Worm (Caenorhabditis elegans): ENCODE measurements around the gene msp-51.
"Not testable (repeated sequence)": the region's sequence is repeated elsewhere in the genome, so short reads cannot be mapped to it uniquely, and the experiment has no call there.

msp-51 gene

DNA sequence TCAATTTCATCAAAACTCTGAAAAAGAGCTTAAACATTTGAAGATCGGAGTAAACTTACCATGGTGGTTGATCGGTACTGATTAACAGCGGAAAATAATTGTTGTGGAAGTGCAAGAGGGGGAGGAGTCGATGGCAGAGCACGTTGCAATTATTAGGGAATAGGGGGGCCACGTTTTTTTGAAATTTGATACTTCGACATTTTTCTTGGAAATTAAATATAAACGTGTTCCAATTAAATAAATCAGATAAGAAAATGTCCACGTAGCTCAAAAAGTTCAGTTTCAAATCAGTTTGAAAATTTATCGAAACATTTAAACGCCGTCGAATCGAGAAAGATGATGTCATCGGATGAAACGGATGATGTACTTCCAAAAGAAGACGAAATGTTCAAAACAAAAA lies 38.4 kb downstream of the msp-51 start, which contains the start of gene F36H12.9:
Gene F36H12.9 (plus strand): TSS at position 301 of the 400 bp plus-strand sequence.
- not testable (repeated sequence) for TF ChIP-seq ztf-29 (GFP tag; IDR thresholded peaks at IDR 0.05); cog-1 (tag; optimal IDR thresholded peaks at IDR 0.05); ztf-23 (GFP tag; IDR thresholded peaks at IDR 0.05)

DNA sequence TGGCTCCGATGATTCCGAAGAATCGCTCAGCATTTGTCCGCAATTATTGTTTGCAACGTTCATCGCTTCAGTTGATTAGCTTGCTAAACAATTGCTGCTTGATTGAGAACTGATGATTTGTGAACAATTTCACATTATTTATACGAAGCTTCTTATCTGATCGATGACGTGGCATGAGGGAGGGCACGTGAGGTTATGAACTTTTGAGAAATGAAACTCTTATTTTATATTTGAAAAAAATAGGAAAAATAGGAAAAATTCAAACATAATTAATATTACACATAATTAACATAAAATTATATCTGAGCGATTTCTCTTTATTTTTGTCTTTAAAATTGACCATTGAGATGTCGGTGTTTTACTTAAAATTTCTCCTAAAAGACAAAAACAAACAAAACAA lies 40.5 kb downstream of the msp-51 start, which contains the start of gene F36H12.10:
Gene F36H12.10 (minus strand): TSS at position 101 of the 400 bp plus-strand sequence.
- TF ChIP-seq flt-1 (GFP tag; IDR thresholded peaks at IDR 0.05); cog-1 (tag; optimal IDR thresholded peaks at IDR 0.05); ztf-29 (GFP tag; IDR thresholded peaks at IDR 0.05): not testable (repeated sequence)

Data from whole organism, midembryonic.